Worm (Caenorhabditis elegans) whole organism, mixed stage, embryonic: ENCODE measurements around the gene R02F11.10.

Experiments
- bed-3 ChIP-seq: fragments of 200-800 bp; sonication (Bioruptor generic); optimal IDR thresholded peaks from 3 replicates; lab custom pipeline; 2018; ENCODE audit warnings: mild to moderate bottlenecking, missing genetic modification characterization, moderate library complexity, missing compliant biosample characterization
- ces-1 ChIP-seq: fragments of 150-350 bp; optimal IDR thresholded peaks from 2 replicates; lab custom pipeline; 2014; ENCODE audit warnings: missing biosample characterization, missing genetic modification reagents, missing genetic modification characterization
- cnd-1 ChIP-seq: fragments of 200-800 bp; sonication (Bioruptor generic); optimal IDR thresholded peaks from 2 replicates; lab custom pipeline; 2018; ENCODE audit warnings: mild to moderate bottlenecking, missing genetic modification characterization, missing compliant biosample characterization
- flh-1 ChIP-seq: fragments of 200-800 bp; sonication (Bioruptor generic); optimal IDR thresholded peaks from 2 replicates; lab custom pipeline; 2018; ENCODE audit warnings: mild to moderate bottlenecking, missing genetic modification characterization, moderate library complexity, missing compliant biosample characterization
- mab-5 ChIP-seq: fragments of 150-350 bp; optimal IDR thresholded peaks from 2 replicates; lab custom pipeline; 2014; ENCODE audit warnings: missing biosample characterization, missing genetic modification characterization
- nhr-2 ChIP-seq: fragments of 150-350 bp; optimal IDR thresholded peaks from 2 replicates; lab custom pipeline; 2014; ENCODE audit warnings: missing biosample characterization, missing genetic modification characterization
- nhr-237 ChIP-seq: fragments of 150-350 bp; optimal IDR thresholded peaks from 2 replicates; lab custom pipeline; 2014; ENCODE audit warnings: missing biosample characterization, missing genetic modification characterization
- nhr-28 ChIP-seq: fragments of 150-350 bp; optimal IDR thresholded peaks from 2 replicates; lab custom pipeline; 2014; ENCODE audit warnings: missing biosample characterization, missing genetic modification characterization
- unc-120 ChIP-seq: sonication (generic microtip); optimal IDR thresholded peaks from 2 replicates; lab custom pipeline; 2017; ENCODE audit warnings: missing genetic modification characterization, missing compliant biosample characterization; ENCODE audit not compliant: poor library complexity, severe bottlenecking
- unc-39 ChIP-seq: fragments of 150-350 bp; optimal IDR thresholded peaks from 2 replicates; lab custom pipeline; 2014; ENCODE audit warnings: missing biosample characterization, missing genetic modification characterization
- ztf-11 ChIP-seq: fragments of 150-350 bp; optimal IDR thresholded peaks from 2 replicates; lab custom pipeline; 2014; ENCODE audit warnings: missing biosample characterization, missing genetic modification characterization

The R02F11.10 gene

DNA sequence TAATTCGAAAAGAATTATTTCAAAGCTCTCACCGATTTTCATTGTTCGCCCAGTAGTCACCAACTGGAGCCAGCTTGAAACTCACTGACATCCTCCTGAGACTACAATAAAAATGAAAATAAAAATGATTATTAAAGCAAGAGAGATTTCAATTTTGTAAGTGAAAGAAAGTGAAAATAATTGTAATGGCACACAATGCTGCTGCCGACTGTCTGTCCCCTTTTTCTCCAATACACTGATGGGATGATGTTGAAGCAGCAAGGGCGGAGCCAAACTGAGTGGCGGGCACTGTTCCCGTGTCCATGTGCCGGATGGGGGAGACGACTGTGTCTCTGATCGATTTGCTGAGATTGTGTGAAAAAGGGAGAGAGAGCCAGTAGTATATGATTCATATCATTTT is 45.4 kb downstream of the R02F11.10 start, which contains the start of gene C37H5.14:
Gene C37H5.14, minus strand, starts transcription at position 101 of the 400 bp plus-strand sequence.
- TF ChIP-seq nhr-28 (tag; lab: Kevin White, UChicago) (no peak), cnd-1 (tag; lab: Kevin White, UChicago) (no peak), flh-1 (GFP tag; lab: Kevin White, UChicago) (no peak), bed-3 (GFP tag; lab: Kevin White, UChicago) (no peak), nhr-2 (tag; lab: Kevin White, UChicago) (no peak), ces-1 (GFP tag; lab: Kevin White, UChicago) (no peak), unc-39 (no peak), unc-120 (tag; lab: Kevin White, UChicago) (no peak), ztf-11 (tag; lab: Kevin White, UChicago) (no peak), nhr-237 (no peak), mab-5 (tag; lab: Kevin White, UChicago) (no peak)
